Worm (Caenorhabditis elegans) whole organism, L2 larva: ENCODE measurements around the gene plx-2.

Source experiments
- R02D3.7 ChIP-seq: fragments of 150-350 bp; optimal IDR thresholded peaks from 2 replicates; lab custom pipeline; 2014; ENCODE audit warnings: missing biosample characterization, missing genetic modification characterization
- ama-1 ChIP-seq: fragments of 150-350 bp; optimal IDR thresholded peaks from 2 replicates; lab custom pipeline; 2018; ENCODE audit warnings: inconsistent platforms
- egl-27 ChIP-seq: sonication (generic microtip); optimal IDR thresholded peaks from 3 replicates; lab custom pipeline; 2017; ENCODE audit warnings: missing biosample characterization, missing genetic modification reagents, missing genetic modification characterization
- mab-5 ChIP-seq: fragments of 150-350 bp; optimal IDR thresholded peaks from 2 replicates; lab custom pipeline; 2014; ENCODE audit warnings: missing biosample characterization, missing genetic modification characterization
- mdl-1 ChIP-seq, 2 experiments: fragments of 150-350 bp in 1 of 2; sonication (generic microtip) in 1 of 2; optimal IDR thresholded peaks; 2 replicates each; lab custom pipeline; 2017; ENCODE audit warnings: missing biosample characterization in 2 of 2, missing genetic modification characterization in 2 of 2
- nhr-77 ChIP-seq: fragments of 150-350 bp; optimal IDR thresholded peaks from 2 replicates; lab custom pipeline; 2014; ENCODE audit warnings: missing biosample characterization, missing genetic modification characterization
- unc-39 ChIP-seq: fragments of 150-350 bp; optimal IDR thresholded peaks from 2 replicates; lab custom pipeline; 2014; ENCODE audit warnings: missing biosample characterization, missing genetic modification characterization
- ztf-11 ChIP-seq: sonication (generic microtip); optimal IDR thresholded peaks from 2 replicates; lab custom pipeline; 2017; ENCODE audit warnings: missing biosample characterization, missing genetic modification characterization

DNA sequence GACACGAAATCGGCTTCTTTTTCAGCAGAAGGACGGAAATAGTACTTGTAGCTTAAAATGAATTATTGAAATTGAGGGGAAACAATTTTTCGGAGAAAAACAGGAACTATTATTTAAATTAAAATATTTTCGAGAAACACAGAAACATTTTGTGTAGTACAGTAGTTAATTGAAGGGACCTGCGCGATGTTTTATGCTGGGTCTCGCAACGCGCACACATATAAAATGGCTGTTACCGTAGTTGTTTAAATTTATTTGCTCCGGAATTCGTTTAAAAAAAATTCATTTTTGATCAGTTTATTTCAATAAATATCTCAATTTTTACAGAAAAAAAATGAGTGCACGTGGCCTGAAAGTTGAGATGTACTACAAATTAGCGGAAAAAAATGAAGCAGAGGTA is 13.9 kb downstream of the plx-2 start, which contains the start of gene dsb-2:
- TF ChIP-seq mab-5 (tag; lab: Kevin White, UChicago) (no peak), unc-39 (no peak), nhr-77 (tag; lab: Kevin White, UChicago) (no peak), mdl-1 (tag; optimal IDR thresholded peaks at IDR 0.05; lab: Kevin White, UChicago) (no peak), ztf-11 (tag; lab: Kevin White, UChicago) (no peak), ama-1 (no peak), R02D3.7 (tag; lab: Kevin White, UChicago) (no peak), egl-27 (tag; lab: Kevin White, UChicago) (no peak)
